Worm (Caenorhabditis elegans) whole organism, young adult: Measurements from ENCODE around the gene clec-54.

Experiments used
- bed-1 ChIP-seq: fragments of 200-800 bp; sonication (Bioruptor generic); IDR thresholded peaks from 2 replicates; pipeline ENCODE4 v1.3.6; 2022; ENCODE audit warnings: missing genetic modification reagents, missing genetic modification characterization, missing compliant biosample characterization
- lsl-1 ChIP-seq: fragments of 200-800 bp; sonication (Bioruptor generic); optimal IDR thresholded peaks from 2 replicates; lab custom pipeline; 2018; ENCODE audit warnings: mild to moderate bottlenecking, missing genetic modification characterization, moderate library complexity, missing compliant biosample characterization
- somi-1 ChIP-seq: fragments of 200-800 bp; sonication (Bioruptor generic); optimal IDR thresholded peaks from 2 replicates; lab custom pipeline; 2018; ENCODE audit warnings: mild to moderate bottlenecking, missing genetic modification characterization, missing compliant biosample characterization
- unc-62 ChIP-seq: fragments of 150-350 bp; optimal IDR thresholded peaks from 2 replicates; lab custom pipeline; 2014; ENCODE audit warnings: missing biosample characterization, missing genetic modification reagents, missing genetic modification characterization

- TF ChIP-seq lsl-1 (no peak), unc-62 (no peak), bed-1 (no peak), somi-1 (GFP tag; lab: Kevin White, UChicago) (no peak)
Observed at ce11 chrV:14508005-14508521, 31.4 kb downstream of the clec-54 start, which contains the start of gene R02D5.1.
